Worm (Caenorhabditis elegans) whole organism, L1 larva: ENCODE data around the gene oig-5.

Experiments
- C04F5.9 ChIP-seq: sonication (generic microtip); optimal IDR thresholded peaks from 2 replicates; lab custom pipeline; 2016; ENCODE audit warnings: missing genetic modification characterization, missing compliant biosample characterization
- C34B4.2 ChIP-seq: sonication (generic microtip); optimal IDR thresholded peaks from 2 replicates; lab custom pipeline; 2017; ENCODE audit warnings: mild to moderate bottlenecking, missing genetic modification characterization, missing compliant biosample characterization
- F16B12.6 ChIP-seq: fragments of 150-350 bp; optimal IDR thresholded peaks from 2 replicates; lab custom pipeline; 2014; ENCODE audit warnings: missing biosample characterization, missing genetic modification characterization
- Y116A8C.19 ChIP-seq: sonication (generic microtip); optimal IDR thresholded peaks from 2 replicates; lab custom pipeline; 2016; ENCODE audit warnings: missing compliant biosample characterization, missing genetic modification characterization, borderline replicate concordance
- aha-1 ChIP-seq: fragments of 150-350 bp; optimal IDR thresholded peaks from 2 replicates; lab custom pipeline; 2014; ENCODE audit warnings: missing biosample characterization, missing genetic modification characterization
- ama-1 ChIP-seq: fragments of 150-350 bp; optimal IDR thresholded peaks from 2 replicates; lab custom pipeline; 2014
- blmp-1 ChIP-seq: fragments of 150-350 bp; optimal IDR thresholded peaks from 2 replicates; lab custom pipeline; 2014; ENCODE audit warnings: missing biosample characterization, missing genetic modification characterization
- ceh-63 ChIP-seq: fragments of 200-800 bp; sonication (Bioruptor generic); optimal IDR thresholded peaks from 2 replicates; lab custom pipeline; 2018; ENCODE audit warnings: mild to moderate bottlenecking, missing genetic modification characterization, missing compliant biosample characterization
- ceh-8 ChIP-seq: fragments of 200-800 bp; sonication (Bioruptor generic); optimal IDR thresholded peaks from 2 replicates; lab custom pipeline; 2018; ENCODE audit warnings: mild to moderate bottlenecking, missing genetic modification characterization, moderate library complexity, missing compliant biosample characterization
- ceh-82 ChIP-seq, 3 experiments: fragments of 150-350 bp in 1 of 3; sonication (generic microtip) in 2 of 3; optimal IDR thresholded peaks; 2 replicates each; lab custom pipeline; 2014 to 2017; ENCODE audit warnings: missing biosample characterization in 3 of 3, missing genetic modification characterization in 3 of 3
- ceh-88 ChIP-seq: fragments of 200-800 bp; sonication (Bioruptor generic); IDR thresholded peaks from 2 replicates; pipeline ENCODE4 v1.3.6; 2022; ENCODE audit warnings: missing genetic modification characterization, missing compliant biosample characterization
- ceh-90 ChIP-seq: sonication (generic microtip); optimal IDR thresholded peaks from 2 replicates; lab custom pipeline; 2016; ENCODE audit warnings: missing genetic modification characterization, missing compliant biosample characterization
- dpl-1 ChIP-seq, 3 experiments: fragments of 150-350 bp in 2 of 3; sonication (generic microtip) in 1 of 3; optimal IDR thresholded peaks; 2 replicates each; lab custom pipeline; 2014 to 2017; ENCODE audit warnings: missing biosample characterization in 3 of 3, missing genetic modification characterization in 3 of 3, missing genetic modification reagents in 3 of 3
- dsc-1 ChIP-seq: sonication (generic microtip); optimal IDR thresholded peaks from 2 replicates; lab custom pipeline; 2016; ENCODE audit warnings: mild to moderate bottlenecking, missing genetic modification characterization, missing compliant biosample characterization
- efl-3 ChIP-seq: fragments of 200-800 bp; sonication (Bioruptor generic); optimal IDR thresholded peaks from 2 replicates; lab custom pipeline; 2018; ENCODE audit warnings: mild to moderate bottlenecking, missing genetic modification characterization, missing compliant biosample characterization
- egl-13 ChIP-seq: sonication (generic microtip); optimal IDR thresholded peaks from 2 replicates; lab custom pipeline; 2016; ENCODE audit warnings: missing genotype, missing genetic modification reagents, missing genetic modification characterization, missing compliant biosample characterization
- egl-27 ChIP-seq, 2 experiments: fragments of 150-350 bp in 1 of 2; sonication (generic microtip); optimal IDR thresholded peaks; 3 replicates each; lab custom pipeline; 2017 to 2018; ENCODE audit warnings: missing biosample characterization in 2 of 2, missing genetic modification characterization in 2 of 2, missing genetic modification reagents in 2 of 2
- elt-2 ChIP-seq: sonication (generic microtip); optimal IDR thresholded peaks from 2 replicates; lab custom pipeline; 2016; ENCODE audit warnings: missing genetic modification characterization, mild to moderate bottlenecking, inconsistent platforms, missing compliant biosample characterization, missing genetic modification reagents
- elt-3 ChIP-seq, 6 experiments: fragments of 150-350 bp in 1 of 6; sonication (generic microtip); optimal IDR thresholded peaks; 2 replicates each; lab custom pipeline; 2017 to 2018; ENCODE audit warnings: missing biosample characterization in 6 of 6, missing genetic modification characterization in 6 of 6, inconsistent platforms in 1 of 6
- fkh-4 ChIP-seq: sonication (generic microtip); optimal IDR thresholded peaks from 2 replicates; lab custom pipeline; 2016; ENCODE audit warnings: missing compliant biosample characterization, missing genetic modification characterization, borderline replicate concordance
- fkh-8 ChIP-seq: sonication (generic microtip); optimal IDR thresholded peaks from 2 replicates; lab custom pipeline; 2016; ENCODE audit warnings: mild to moderate bottlenecking, missing genetic modification characterization, missing compliant biosample characterization
- fos-1 ChIP-seq: fragments of 150-350 bp; optimal IDR thresholded peaks from 2 replicates; lab custom pipeline; 2014; ENCODE audit warnings: missing biosample characterization, missing genetic modification characterization
- isw-1 ChIP-seq: fragments of 200-800 bp; sonication (Bioruptor generic); IDR thresholded peaks from 2 replicates; pipeline ENCODE4 v1.3.6; 2022; ENCODE audit warnings: missing genetic modification characterization, missing compliant biosample characterization
- jun-1 ChIP-seq: fragments of 150-350 bp; optimal IDR thresholded peaks from 2 replicates; lab custom pipeline; 2014; ENCODE audit warnings: missing biosample characterization, missing genetic modification reagents, missing genetic modification characterization
- lin-13 ChIP-seq: fragments of 150-350 bp; optimal IDR thresholded peaks from 2 replicates; lab custom pipeline; 2014; ENCODE audit warnings: missing biosample characterization, missing genetic modification reagents, missing genetic modification characterization
- lin-14 ChIP-seq: fragments of 200-800 bp; sonication (Bioruptor generic); optimal IDR thresholded peaks from 2 replicates; lab custom pipeline; 2018; ENCODE audit warnings: mild to moderate bottlenecking, missing genetic modification characterization, moderate library complexity, missing compliant biosample characterization
- lin-39 ChIP-seq: fragments of 150-350 bp; optimal IDR thresholded peaks from 2 replicates; lab custom pipeline; 2014; ENCODE audit warnings: missing biosample characterization, missing genetic modification reagents, missing genetic modification characterization
- lsy-2 ChIP-seq, 2 experiments: fragments of 150-350 bp; optimal IDR thresholded peaks; 2 replicates each; lab custom pipeline; 2014; ENCODE audit warnings: missing biosample characterization in 2 of 2, missing genetic modification characterization in 2 of 2
- mdl-1 ChIP-seq, 2 experiments: fragments of 150-350 bp; optimal IDR thresholded peaks; 2 replicates each; lab custom pipeline; 2014 to 2017; ENCODE audit warnings: missing biosample characterization in 2 of 2, missing genetic modification characterization in 2 of 2, inconsistent platforms in 1 of 2
- mep-1 ChIP-seq: fragments of 150-350 bp; optimal IDR thresholded peaks from 2 replicates; lab custom pipeline; 2014; ENCODE audit warnings: missing biosample characterization, missing genetic modification characterization
- nhr-20 ChIP-seq: sonication (generic microtip); optimal IDR thresholded peaks from 2 replicates; lab custom pipeline; 2016; ENCODE audit warnings: mild to moderate bottlenecking, missing genetic modification characterization, missing compliant biosample characterization
- nhr-237 ChIP-seq: fragments of 150-350 bp; optimal IDR thresholded peaks from 2 replicates; lab custom pipeline; 2014; ENCODE audit warnings: missing biosample characterization, missing genetic modification characterization
- nhr-28 ChIP-seq: fragments of 150-350 bp; optimal IDR thresholded peaks from 2 replicates; lab custom pipeline; 2014; ENCODE audit warnings: missing biosample characterization, missing genetic modification characterization
- nhr-71 ChIP-seq: sonication (generic microtip); optimal IDR thresholded peaks from 2 replicates; lab custom pipeline; 2016; ENCODE audit warnings: mild to moderate bottlenecking, missing genetic modification characterization, moderate library complexity, missing compliant biosample characterization
- nhr-76 ChIP-seq: sonication (generic microtip); optimal IDR thresholded peaks from 2 replicates; lab custom pipeline; 2017; ENCODE audit warnings: missing biosample characterization, missing genetic modification characterization
- nhr-84 ChIP-seq: sonication (generic microtip); optimal IDR thresholded peaks from 2 replicates; lab custom pipeline; 2017; ENCODE audit warnings: missing biosample characterization, missing genetic modification characterization
- nhr-85 ChIP-seq: sonication (generic microtip); peaks from one replicate; lab custom pipeline; 2016; ENCODE audit warnings: missing genetic modification characterization, inconsistent platforms, missing compliant biosample characterization
- pag-3 ChIP-seq: sonication (generic microtip); optimal IDR thresholded peaks from 2 replicates; lab custom pipeline; 2017; ENCODE audit warnings: missing genetic modification characterization, mild to moderate bottlenecking, missing compliant biosample characterization, antibody characterized with exemption, borderline replicate concordance; ENCODE audit not compliant: insufficient read depth
- pax-3 ChIP-seq: fragments of 200-800 bp; sonication (Bioruptor generic); optimal IDR thresholded peaks from 2 replicates; lab custom pipeline; 2018; ENCODE audit warnings: mild to moderate bottlenecking, missing genetic modification characterization, moderate library complexity, missing compliant biosample characterization
- rnt-1 ChIP-seq: sonication (generic microtip); optimal IDR thresholded peaks from 2 replicates; lab custom pipeline; 2016; ENCODE audit warnings: mild to moderate bottlenecking, missing genetic modification characterization, moderate library complexity, missing compliant biosample characterization
- skn-1 ChIP-seq: fragments of 150-350 bp; optimal IDR thresholded peaks from 2 replicates; lab custom pipeline; 2014; ENCODE audit warnings: missing biosample characterization, missing genetic modification characterization
- snpc-4 ChIP-seq: fragments of 150-350 bp; optimal IDR thresholded peaks from 2 replicates; lab custom pipeline; 2014; ENCODE audit warnings: missing biosample characterization, missing genetic modification characterization
- sox-4 ChIP-seq: sonication (generic microtip); optimal IDR thresholded peaks from 2 replicates; lab custom pipeline; 2016; ENCODE audit warnings: missing genetic modification characterization, missing compliant biosample characterization
- sup-37 ChIP-seq: fragments of 200-800 bp; sonication (Bioruptor generic); optimal IDR thresholded peaks from 2 replicates; lab custom pipeline; 2018; ENCODE audit warnings: mild to moderate bottlenecking, missing genetic modification characterization, missing compliant biosample characterization
- swsn-7 ChIP-seq: sonication (generic microtip); optimal IDR thresholded peaks from 2 replicates; lab custom pipeline; 2016; ENCODE audit warnings: missing genetic modification characterization, missing compliant biosample characterization
- tlp-1 ChIP-seq: fragments of 150-350 bp; optimal IDR thresholded peaks from 2 replicates; lab custom pipeline; 2014; ENCODE audit warnings: missing biosample characterization, missing genetic modification characterization
- unc-130 ChIP-seq: fragments of 150-350 bp; optimal IDR thresholded peaks from 2 replicates; lab custom pipeline; 2017; ENCODE audit warnings: missing biosample characterization, missing genetic modification characterization, inconsistent platforms
- unc-62 ChIP-seq: fragments of 150-350 bp; optimal IDR thresholded peaks from 2 replicates; lab custom pipeline; 2014; ENCODE audit warnings: missing biosample characterization, missing genetic modification reagents, missing genetic modification characterization
- unc-86 ChIP-seq: sonication (generic microtip); optimal IDR thresholded peaks from 2 replicates; lab custom pipeline; 2016; ENCODE audit warnings: missing genetic modification characterization, missing compliant biosample characterization

The oig-5 gene

ce11 chrIV:14824201-14824600 is 17.2 kb downstream of the oig-5 start:
- TF ChIP-seq ama-1 (lab: Kevin White, UChicago) (no peak), mdl-1 (tag; optimal IDR thresholded peaks at IDR 0.05; lab: Kevin White, UChicago) (no peak), blmp-1 (tag; lab: Kevin White, UChicago) (no peak), C34B4.2 (tag; lab: Kevin White, UChicago) (no peak), efl-3 (GFP tag; lab: Kevin White, UChicago) (no peak), snpc-4 (tag; lab: Kevin White, UChicago) (no peak), nhr-84 (tag; lab: Kevin White, UChicago) (no peak), pag-3 (tag; lab: Kevin White, UChicago) (no peak), ceh-63 (GFP tag; lab: Kevin White, UChicago) (no peak), elt-2 (tag; lab: Kevin White, UChicago) (no peak), nhr-85 (tag; lab: Kevin White, UChicago) (no peak), elt-3 (tag; optimal IDR thresholded peaks at IDR 0.05; lab: Kevin White, UChicago) (no peak), F16B12.6 (tag; lab: Kevin White, UChicago) (no peak), egl-13 (no peak), mep-1 (tag; lab: Kevin White, UChicago) (no peak), ceh-82 (tag; optimal IDR thresholded peaks at IDR 0.05; lab: Kevin White, UChicago) (no peak), fkh-8 (tag; lab: Kevin White, UChicago) (no peak), C04F5.9 (no peak)

- peak; percentile 40 for TF ChIP-seq sup-37 (GFP tag; lab: Kevin White, UChicago)
- TF ChIP-seq egl-13: peak; percentile 63
- peak in 3 of 6 experiments; percentile 39 to 64 (median 58) for TF ChIP-seq elt-3 (tag; optimal IDR thresholded peaks at IDR 0.05; lab: Kevin White, UChicago)
- no peak for TF ChIP-seq nhr-76 (tag; lab: Kevin White, UChicago)
- no peak for TF ChIP-seq ceh-8 (GFP tag; lab: Kevin White, UChicago)
- TF ChIP-seq fos-1 (tag; lab: Kevin White, UChicago): peak; percentile 39
- TF ChIP-seq lsy-2 (tag; optimal IDR thresholded peaks at IDR 0.05; lab: Kevin White, UChicago): peak; percentile 97 to 99
- peak; percentile 2 for TF ChIP-seq unc-130 (tag; lab: Kevin White, UChicago)
- TF ChIP-seq fkh-4 (tag; lab: Kevin White, UChicago): no peak
- TF ChIP-seq fkh-8 (tag; lab: Kevin White, UChicago): peak; percentile 92
- peak; percentile 76 for TF ChIP-seq pax-3
- peak; percentile 93 for TF ChIP-seq nhr-71 (tag; lab: Kevin White, UChicago)
- TF ChIP-seq swsn-7 (tag; lab: Kevin White, UChicago): peak; percentile 84
- peak; percentile 62 for TF ChIP-seq C04F5.9
- TF ChIP-seq lin-39 (tag; lab: Kevin White, UChicago): peak; percentile 45
- TF ChIP-seq ceh-90 (tag; lab: Kevin White, UChicago): peak; percentile 50
- peak; percentile 87 for TF ChIP-seq nhr-20
- TF ChIP-seq nhr-28 (tag; lab: Kevin White, UChicago): no peak
- no peak for TF ChIP-seq aha-1 (tag; lab: Kevin White, UChicago)
- TF ChIP-seq unc-62 (GFP tag; lab: Kevin White, UChicago): no peak
- peak; percentile 78 for TF ChIP-seq dsc-1 (tag; lab: Kevin White, UChicago)
- TF ChIP-seq isw-1 (GFP tag; lab: Robert Waterston, UW): peak; percentile 100
- TF ChIP-seq unc-86 (tag; lab: Kevin White, UChicago): peak; percentile 85
- no peak for TF ChIP-seq ama-1 (lab: Kevin White, UChicago)
- no peak for TF ChIP-seq pag-3 (tag; lab: Kevin White, UChicago)
- peak; percentile 2 for TF ChIP-seq jun-1
- TF ChIP-seq ceh-82 (tag; optimal IDR thresholded peaks at IDR 0.05; lab: Kevin White, UChicago): peak in 2 of 3 experiments; percentile 34 to 47
- peak; percentile 34 for TF ChIP-seq rnt-1 (tag; lab: Kevin White, UChicago)
- TF ChIP-seq egl-27 (tag; optimal IDR thresholded peaks at IDR 0.05; lab: Kevin White, UChicago): peak in 1 of 2 experiments; percentile 27
- TF ChIP-seq ceh-88 (GFP tag; lab: Robert Waterston, UW): peak; percentile 58
- peak; percentile 90 for TF ChIP-seq lin-14 (GFP tag; lab: Kevin White, UChicago)
- TF ChIP-seq nhr-84 (tag; lab: Kevin White, UChicago): no peak
- peak; percentile 42 for TF ChIP-seq skn-1 (tag; lab: Kevin White, UChicago)
- TF ChIP-seq lin-13 (GFP tag; lab: Kevin White, UChicago): peak; percentile 60
- TF ChIP-seq nhr-237: peak; percentile 16
- no peak for TF ChIP-seq tlp-1 (tag; lab: Kevin White, UChicago)
- peak; percentile 18 for TF ChIP-seq F16B12.6 (tag; lab: Kevin White, UChicago)
- peak; percentile 74 to 79 (median 78) for TF ChIP-seq dpl-1 (GFP tag; optimal IDR thresholded peaks at IDR 0.05; lab: Kevin White, UChicago)
- peak; percentile 59 for TF ChIP-seq sox-4 (tag; lab: Kevin White, UChicago)
- no peak for TF ChIP-seq Y116A8C.19 (tag; lab: Kevin White, UChicago)
Measured at ce11 chrIV:14824878-14825352, 17.9 kb downstream of the oig-5 start, which contains the start of gene sec-61.A. Gene sec-61.A, minus strand, starts transcription at chrIV:14825264.
